Worm (Caenorhabditis elegans) whole organism, L3 larva: Measurements from ENCODE around the gene clec-32.

ENCODE experiments used
- R02D3.7 ChIP-seq: fragments of 150-350 bp; optimal IDR thresholded peaks from 2 replicates; lab custom pipeline; 2014; ENCODE audit warnings: missing biosample characterization, missing genetic modification characterization
- aly-2 ChIP-seq: fragments of 150-350 bp; optimal IDR thresholded peaks from 2 replicates; lab custom pipeline; 2014; ENCODE audit warnings: missing biosample characterization, missing genetic modification characterization
- ama-1 ChIP-seq: fragments of 150-350 bp; optimal IDR thresholded peaks from 2 replicates; lab custom pipeline; 2018
- ceh-16 ChIP-seq: sonication (generic microtip); optimal IDR thresholded peaks from 2 replicates; lab custom pipeline; 2017; ENCODE audit warnings: missing biosample characterization, missing genetic modification characterization
- ceh-28 ChIP-seq: fragments of 150-350 bp; optimal IDR thresholded peaks from 2 replicates; lab custom pipeline; 2014; ENCODE audit warnings: missing biosample characterization, missing genetic modification reagents, missing genetic modification characterization
- ceh-9 ChIP-seq: sonication (generic microtip); optimal IDR thresholded peaks from 2 replicates; lab custom pipeline; 2018; ENCODE audit warnings: missing biosample characterization, missing genetic modification characterization
- daf-12 ChIP-seq: fragments of 150-350 bp; optimal IDR thresholded peaks from 2 replicates; lab custom pipeline; 2014; ENCODE audit warnings: missing biosample characterization, missing genetic modification reagents, missing genetic modification characterization
- egl-27 ChIP-seq: sonication (generic microtip); optimal IDR thresholded peaks from 4 replicates; lab custom pipeline; 2017; ENCODE audit warnings: missing biosample characterization, missing genetic modification reagents, missing genetic modification characterization
- egl-5 ChIP-seq: fragments of 150-350 bp; optimal IDR thresholded peaks from 2 replicates; lab custom pipeline; 2017; ENCODE audit warnings: missing biosample characterization, missing genetic modification reagents, missing genetic modification characterization, inconsistent platforms
- elt-1 ChIP-seq: fragments of 150-350 bp; optimal IDR thresholded peaks from 2 replicates; lab custom pipeline; 2014; ENCODE audit warnings: missing biosample characterization, missing genetic modification characterization
- elt-2 ChIP-seq: sonication (generic microtip); optimal IDR thresholded peaks from 2 replicates; lab custom pipeline; 2016; ENCODE audit warnings: missing genetic modification reagents, mild to moderate bottlenecking, missing genetic modification characterization, missing compliant biosample characterization
- elt-3 ChIP-seq, 3 experiments: fragments of 150-350 bp in 1 of 3; sonication (generic microtip) in 2 of 3; optimal IDR thresholded peaks; 2 replicates in 2 of 3; 4 replicates in 1 of 3; lab custom pipeline; 2014 to 2017; ENCODE audit warnings: missing biosample characterization in 3 of 3, missing genetic modification characterization in 3 of 3
- eor-1 ChIP-seq, 2 experiments: fragments of 150-350 bp; optimal IDR thresholded peaks; 2 replicates each; lab custom pipeline; 2014 to 2018; ENCODE audit warnings: missing biosample characterization in 2 of 2, missing genetic modification characterization in 2 of 2
- fkh-10 ChIP-seq: sonication (generic microtip); optimal IDR thresholded peaks from 2 replicates; lab custom pipeline; 2017; ENCODE audit warnings: missing biosample characterization, missing genetic modification reagents, missing genetic modification characterization
- fkh-2 ChIP-seq: fragments of 150-350 bp; optimal IDR thresholded peaks from 2 replicates; lab custom pipeline; 2014; ENCODE audit warnings: missing biosample characterization, missing genetic modification reagents, missing genetic modification characterization
- fos-1 ChIP-seq: fragments of 150-350 bp; optimal IDR thresholded peaks from 2 replicates; lab custom pipeline; 2014; ENCODE audit warnings: missing biosample characterization, missing genetic modification characterization
- hmg-11 ChIP-seq: sonication (generic microtip); optimal IDR thresholded peaks from 2 replicates; lab custom pipeline; 2016; ENCODE audit warnings: missing genetic modification characterization, missing compliant biosample characterization
- jun-1 ChIP-seq: fragments of 150-350 bp; optimal IDR thresholded peaks from 2 replicates; lab custom pipeline; 2014; ENCODE audit warnings: missing biosample characterization, missing genetic modification reagents, missing genetic modification characterization
- lin-39 ChIP-seq: fragments of 150-350 bp; optimal IDR thresholded peaks from 2 replicates; lab custom pipeline; 2018; ENCODE audit warnings: missing biosample characterization, missing genetic modification reagents, missing genetic modification characterization
- lsy-12 ChIP-seq: sonication (generic microtip); optimal IDR thresholded peaks from 2 replicates; lab custom pipeline; 2016; ENCODE audit warnings: mild to moderate bottlenecking, missing genetic modification characterization, missing compliant biosample characterization
- mdl-1 ChIP-seq: fragments of 150-350 bp; optimal IDR thresholded peaks from 2 replicates; lab custom pipeline; 2014; ENCODE audit warnings: missing biosample characterization, missing genetic modification characterization
- mml-1 ChIP-seq: fragments of 150-350 bp; sonication (generic microtip); optimal IDR thresholded peaks from 3 replicates; lab custom pipeline; 2014; ENCODE audit warnings: missing biosample characterization, missing genetic modification characterization
- nfya-1 ChIP-seq: sonication (generic microtip); optimal IDR thresholded peaks from 2 replicates; lab custom pipeline; 2017; ENCODE audit warnings: missing genetic modification characterization, mild to moderate bottlenecking, missing compliant biosample characterization, antibody characterized with exemption, moderate library complexity; ENCODE audit not compliant: insufficient read depth
- nhr-12 ChIP-seq: fragments of 150-350 bp; optimal IDR thresholded peaks from 2 replicates; lab custom pipeline; 2014; ENCODE audit warnings: missing biosample characterization, missing genetic modification characterization
- nhr-23 ChIP-seq: fragments of 150-350 bp; optimal IDR thresholded peaks from 2 replicates; lab custom pipeline; 2014; ENCODE audit warnings: missing biosample characterization, missing genetic modification reagents, missing genetic modification characterization
- nhr-237 ChIP-seq: fragments of 150-350 bp; optimal IDR thresholded peaks from 2 replicates; lab custom pipeline; 2014; ENCODE audit warnings: missing biosample characterization, missing genetic modification characterization
- nhr-25 ChIP-seq: sonication (generic microtip); optimal IDR thresholded peaks from 2 replicates; lab custom pipeline; 2017; ENCODE audit warnings: missing biosample characterization, missing genetic modification characterization
- nhr-43 ChIP-seq: sonication (generic microtip); optimal IDR thresholded peaks from 2 replicates; lab custom pipeline; 2016; ENCODE audit warnings: mild to moderate bottlenecking, missing genetic modification characterization, missing compliant biosample characterization; ENCODE audit not compliant: poor library complexity, severe bottlenecking
- nhr-76 ChIP-seq: fragments of 150-350 bp; sonication (generic microtip); optimal IDR thresholded peaks from 5 replicates; lab custom pipeline; 2014; ENCODE audit warnings: missing biosample characterization, missing genetic modification characterization
- nhr-77 ChIP-seq: fragments of 150-350 bp; optimal IDR thresholded peaks from 2 replicates; lab custom pipeline; 2014; ENCODE audit warnings: missing biosample characterization, missing genetic modification characterization
- pha-4 ChIP-seq: fragments of 150-350 bp; optimal IDR thresholded peaks from 2 replicates; lab custom pipeline; 2014; ENCODE audit warnings: missing biosample characterization, missing genetic modification reagents, missing genetic modification characterization
- pqm-1 ChIP-seq: fragments of 150-350 bp; optimal IDR thresholded peaks from 2 replicates; lab custom pipeline; 2017; ENCODE audit warnings: missing biosample characterization, missing genetic modification characterization, inconsistent platforms
- sea-2 ChIP-seq: fragments of 150-350 bp; sonication (generic microtip); optimal IDR thresholded peaks from 4 replicates; lab custom pipeline; 2014; ENCODE audit warnings: missing biosample characterization, missing genetic modification reagents, missing genetic modification characterization
- skn-1 ChIP-seq: fragments of 150-350 bp; optimal IDR thresholded peaks from 2 replicates; lab custom pipeline; 2014; ENCODE audit warnings: missing biosample characterization, missing genetic modification characterization
- snpc-4 ChIP-seq: fragments of 150-350 bp; optimal IDR thresholded peaks from 2 replicates; lab custom pipeline; 2014; ENCODE audit warnings: missing biosample characterization, missing genetic modification characterization
- unc-39 ChIP-seq: sonication (generic microtip); optimal IDR thresholded peaks from 4 replicates; lab custom pipeline; 2017; ENCODE audit warnings: missing biosample characterization, missing genetic modification characterization
- unc-62 ChIP-seq: fragments of 150-350 bp; sonication (generic microtip); optimal IDR thresholded peaks from 4 replicates; lab custom pipeline; 2014; ENCODE audit warnings: missing biosample characterization, missing genetic modification reagents, missing genetic modification characterization
- ztf-11 ChIP-seq: fragments of 150-350 bp; optimal IDR thresholded peaks from 2 replicates; lab custom pipeline; 2014; ENCODE audit warnings: missing biosample characterization, missing genetic modification characterization

The clec-32 gene

ce11 chrV:16880054-16880453, 18.4 kb upstream of the clec-32 start, which contains the start of gene F09C6.3:
TSS of gene F09C6.3 (minus strand) at chrV:16880154.
- no peak for TF ChIP-seq fkh-10 (GFP tag; lab: Kevin White, UChicago)
- TF ChIP-seq nfya-1, result no peak
- TF ChIP-seq nhr-77, result no peak
- TF ChIP-seq pqm-1 (tag; lab: Kevin White, UChicago), result no peak
- TF ChIP-seq fkh-2 (tag; lab: Kevin White, UChicago), result no peak
- TF ChIP-seq lin-39 (tag; lab: Kevin White, UChicago), result no peak
- no peak for TF ChIP-seq nhr-25
- TF ChIP-seq nhr-43, result no peak
- TF ChIP-seq sea-2, result no peak
- TF ChIP-seq egl-27 (tag; lab: Kevin White, UChicago), result no peak
- no peak for TF ChIP-seq mml-1 (tag; lab: Kevin White, UChicago)
- TF ChIP-seq ceh-28 (tag; lab: Kevin White, UChicago), result no peak
- no peak for TF ChIP-seq daf-12 (tag; lab: Kevin White, UChicago)
- TF ChIP-seq nhr-12 (tag; lab: Kevin White, UChicago), result no peak
- no peak for TF ChIP-seq mdl-1 (tag; lab: Kevin White, UChicago)

DNA sequence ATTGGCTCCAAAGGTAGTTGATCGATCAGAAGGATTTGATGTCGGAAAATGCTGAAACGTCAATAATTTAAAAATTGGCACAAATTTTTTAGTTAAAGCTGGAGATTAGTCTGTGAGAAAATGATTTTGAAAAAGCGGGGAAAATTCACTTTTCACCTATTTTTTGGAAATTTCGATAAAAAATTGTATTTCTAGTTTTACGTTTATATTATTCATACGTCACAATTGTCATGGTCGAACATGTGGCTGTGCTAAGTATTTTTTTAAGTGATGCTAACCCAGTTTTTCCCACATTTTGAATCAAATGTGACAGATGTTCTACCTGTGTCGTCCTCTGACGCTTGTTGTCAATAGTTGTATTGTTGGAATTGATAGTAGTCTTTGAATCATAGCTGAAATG, 17.9 kb upstream of the clec-32 start:
- TF ChIP-seq nhr-237 (no peak), nhr-77 (no peak), egl-27 (tag; lab: Kevin White, UChicago) (no peak), ama-1 (lab: Kevin White, UChicago) (no peak), lin-39 (tag; lab: Kevin White, UChicago) (no peak), ztf-11 (no peak), egl-5 (tag; lab: Kevin White, UChicago) (no peak), skn-1 (tag; lab: Kevin White, UChicago) (no peak), fos-1 (tag; lab: Kevin White, UChicago) (no peak), ceh-28 (tag; lab: Kevin White, UChicago) (no peak), ceh-16 (tag; lab: Kevin White, UChicago) (no peak), R02D3.7 (tag; lab: Kevin White, UChicago) (no peak), snpc-4 (tag; lab: Kevin White, UChicago) (no peak), lsy-12 (tag; lab: Kevin White, UChicago) (no peak)

DNA sequence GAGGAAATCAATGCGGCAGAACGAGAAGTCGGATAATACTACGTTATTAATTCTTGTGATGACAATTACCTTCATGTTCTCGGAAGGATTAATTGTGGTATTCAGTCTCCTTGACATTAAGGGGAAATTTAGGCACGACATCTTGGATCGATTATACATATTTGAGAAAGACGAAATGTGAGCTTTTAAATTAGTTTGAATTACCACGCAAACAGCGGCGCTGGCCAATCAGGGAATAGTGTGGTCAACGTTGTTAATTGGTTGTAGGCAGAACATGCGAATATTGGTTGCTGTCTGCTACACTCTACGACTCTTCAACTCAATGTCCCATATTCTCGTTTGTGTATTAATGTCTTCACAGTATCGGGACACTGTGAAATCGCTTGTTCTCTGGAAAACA, 13.3 kb upstream of the clec-32 start, which contains the start of gene F49A5.10:
F49A5.10 (plus strand) TSS at position 301 of the 400 bp plus-strand sequence.
- TF ChIP-seq nhr-43 (no peak), ceh-28 (tag; lab: Kevin White, UChicago) (no peak), mdl-1 (tag; lab: Kevin White, UChicago) (no peak), elt-2 (no peak), nhr-77 (no peak), lsy-12 (tag; lab: Kevin White, UChicago) (no peak), nhr-76 (tag; lab: Kevin White, UChicago) (no peak), ceh-9 (no peak), elt-1 (tag; lab: Kevin White, UChicago) (no peak), egl-5 (tag; lab: Kevin White, UChicago) (no peak), jun-1 (tag; lab: Kevin White, UChicago) (no peak)
- TF ChIP-seq, all 47 proteins: peak for 0

DNA sequence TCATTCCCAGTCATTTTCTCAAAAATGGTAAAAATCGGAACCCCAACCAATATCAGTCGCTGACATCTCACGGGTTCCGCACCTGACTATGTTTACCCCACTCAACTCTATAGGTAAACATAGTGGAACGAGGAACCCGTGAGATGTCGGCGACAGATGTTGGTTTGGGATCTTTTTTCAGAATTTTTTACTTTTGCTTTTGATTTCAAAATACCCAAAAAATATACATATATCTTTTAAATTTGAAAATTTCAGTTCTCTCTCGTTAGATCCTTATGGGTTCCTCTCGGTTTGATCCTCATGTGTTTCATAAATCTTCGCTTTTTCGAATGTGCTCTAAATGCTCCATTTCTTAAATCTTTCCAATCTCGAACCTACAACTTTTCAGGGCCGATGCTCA, 12.0 kb upstream of the clec-32 start, which contains the start of gene srw-23:
srw-23 (plus strand) TSS at position 301 of the 400 bp plus-strand sequence.
- TF ChIP-seq egl-27 (tag; lab: Kevin White, UChicago) (no peak), ceh-28 (tag; lab: Kevin White, UChicago) (no peak), nhr-237 (no peak), sea-2 (no peak), unc-62 (GFP tag; lab: Kevin White, UChicago) (no peak), nhr-43 (no peak)

DNA sequence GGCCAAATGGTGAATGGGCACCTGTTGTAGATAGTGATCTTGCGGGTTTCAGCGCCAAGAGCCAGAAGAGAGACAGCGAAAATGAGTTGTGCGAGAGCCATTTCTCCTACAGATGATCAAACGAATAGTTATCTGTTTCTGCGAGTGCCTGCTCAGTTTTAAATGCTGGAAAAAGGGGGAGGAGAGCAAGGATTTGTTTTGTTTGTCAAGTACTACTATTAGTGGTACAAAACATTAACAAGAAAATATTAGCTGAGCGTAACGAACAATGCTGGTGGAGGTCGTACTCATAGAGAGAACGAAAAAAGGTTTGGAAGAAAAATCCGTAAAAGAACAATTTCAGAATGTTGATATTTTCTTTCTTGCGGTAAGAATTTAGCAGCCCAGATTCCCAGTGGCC, 9.8 kb upstream of the clec-32 start, which contains the start of gene thn-4:
thn-4 (minus strand) TSS at position 101 of the 400 bp plus-strand sequence.
- TF ChIP-seq nhr-237 (no peak), ceh-16 (tag; lab: Kevin White, UChicago) (no peak), nhr-76 (tag; lab: Kevin White, UChicago) (no peak), pqm-1 (tag; lab: Kevin White, UChicago) (no peak)
- TF ChIP-seq, all 47 proteins: peak for 0

- TF ChIP-seq nhr-25 (no peak), lsy-12 (tag; lab: Kevin White, UChicago) (no peak), ceh-16 (tag; lab: Kevin White, UChicago) (no peak), hmg-11 (no peak), skn-1 (tag; lab: Kevin White, UChicago) (no peak), lin-39 (tag; lab: Kevin White, UChicago) (no peak), elt-1 (tag; lab: Kevin White, UChicago) (no peak), ztf-11 (no peak), eor-1 (tag; optimal IDR thresholded peaks at IDR 0.05; lab: Kevin White, UChicago) (no peak), nhr-23 (tag; lab: Kevin White, UChicago) (no peak), unc-39 (tag; lab: Kevin White, UChicago) (no peak), R02D3.7 (tag; lab: Kevin White, UChicago) (no peak), pha-4 (no peak), fkh-10 (GFP tag; lab: Kevin White, UChicago) (no peak), ama-1 (lab: Kevin White, UChicago) (no peak), elt-3 (tag; optimal IDR thresholded peaks at IDR 0.05; lab: Kevin White, UChicago) (no peak), pqm-1 (tag; lab: Kevin White, UChicago) (no peak), aly-2 (tag; lab: Kevin White, UChicago) (no peak), daf-12 (tag; lab: Kevin White, UChicago) (no peak)
Observed at ce11 chrV:16869740-16870139, 8.1 kb upstream of the clec-32 start, which contains the start of gene clec-33. TSS of gene clec-33 (minus strand) at chrV:16869840.
